Worm (Caenorhabditis elegans) whole organism, L4 larva: ENCODE data around the gene F59B2.12.

Experiments used
- D1046.2 ChIP-seq: fragments of 200-800 bp; sonication (Bioruptor generic); IDR thresholded peaks from 2 replicates; pipeline ENCODE4 v1.3.6; 2022; ENCODE audit warnings: missing genetic modification characterization, missing compliant biosample characterization
- F10B5.3 ChIP-seq: sonication (generic microtip); optimal IDR thresholded peaks from 2 replicates; lab custom pipeline; 2016; ENCODE audit warnings: mild to moderate bottlenecking, missing genetic modification characterization, missing compliant biosample characterization
- F44E2.7 ChIP-seq: fragments of 200-800 bp; sonication (Bioruptor generic); IDR thresholded peaks from 2 replicates; pipeline ENCODE4 v2.1.2; 2022; ENCODE audit warnings: missing genetic modification characterization, missing compliant biosample characterization
- T20F7.1 ChIP-seq: fragments of 200-800 bp; sonication (Bioruptor generic); optimal IDR thresholded peaks from 2 replicates; lab custom pipeline; 2018; ENCODE audit warnings: mild to moderate bottlenecking, missing genetic modification characterization, missing compliant biosample characterization
- Y105C5A.15 ChIP-seq: fragments of 200-800 bp; sonication (Bioruptor generic); IDR thresholded peaks from 2 replicates; pipeline ENCODE4 v1.3.6; 2022; ENCODE audit warnings: missing genetic modification characterization, missing compliant biosample characterization
- Y48G9A.11 ChIP-seq: fragments of 200-800 bp; sonication (Bioruptor generic); IDR thresholded peaks from 2 replicates; pipeline ENCODE4 v1.3.6; 2022; ENCODE audit warnings: missing genetic modification reagents, missing genetic modification characterization, missing compliant biosample characterization
- Y75B8A.6 ChIP-seq: fragments of 200-800 bp; sonication (Bioruptor generic); IDR thresholded peaks from 2 replicates; pipeline ENCODE4 v1.3.6; 2022; ENCODE audit warnings: missing genetic modification reagents, missing genetic modification characterization, missing compliant biosample characterization
- aha-1 ChIP-seq: fragments of 150-350 bp; peaks from one replicate; lab custom pipeline; 2014; ENCODE audit warnings: missing biosample characterization, missing genetic modification characterization
- ama-1 ChIP-seq: fragments of 150-350 bp; optimal IDR thresholded peaks from 2 replicates; lab custom pipeline; 2014; ENCODE audit warnings: inconsistent platforms, mixed read lengths
- arid-1 ChIP-seq: fragments of 200-800 bp; sonication (Bioruptor generic); conservative IDR thresholded peaks from 2 replicates; pipeline ENCODE4 v1.3.6; 2022; ENCODE audit warnings: missing genetic modification reagents, missing genetic modification characterization, missing compliant biosample characterization
- attf-4 ChIP-seq: sonication (generic microtip); optimal IDR thresholded peaks from 3 replicates; lab custom pipeline; 2017; ENCODE audit warnings: missing biosample characterization, missing genetic modification characterization
- ceh-28 ChIP-seq: fragments of 150-350 bp; optimal IDR thresholded peaks from 2 replicates; lab custom pipeline; 2014; ENCODE audit warnings: missing biosample characterization, missing genetic modification reagents, missing genetic modification characterization
- ceh-62 ChIP-seq: sonication (generic microtip); optimal IDR thresholded peaks from 2 replicates; lab custom pipeline; 2017; ENCODE audit warnings: missing biosample characterization, missing genetic modification characterization
- cey-2 ChIP-seq: sonication (generic microtip); optimal IDR thresholded peaks from 3 replicates; lab custom pipeline; 2017; ENCODE audit warnings: missing genetic modification characterization, mild to moderate bottlenecking, missing compliant biosample characterization, antibody characterized with exemption, borderline replicate concordance; ENCODE audit not compliant: insufficient read depth
- ctbp-1 ChIP-seq: fragments of 200-800 bp; sonication (Bioruptor generic); IDR thresholded peaks from 2 replicates; pipeline ENCODE4 v1.3.6; 2022; ENCODE audit warnings: missing genetic modification reagents, missing genetic modification characterization, missing compliant biosample characterization
- daf-16 ChIP-seq, 3 experiments: sonication (generic microtip); optimal IDR thresholded peaks; 2 replicates each; lab custom pipeline; 2016 to 2017; ENCODE audit warnings: missing genetic modification characterization in 3 of 3, missing genetic modification reagents in 3 of 3, mild to moderate bottlenecking in 2 of 3, missing compliant biosample characterization in 2 of 3, missing biosample characterization in 1 of 3, moderate library complexity in 1 of 3
- dmd-6 ChIP-seq: fragments of 200-800 bp; sonication (Bioruptor generic); IDR thresholded peaks from 2 replicates; pipeline ENCODE4 v1.3.6; 2022; ENCODE audit warnings: missing genetic modification reagents, missing genetic modification characterization, missing compliant biosample characterization
- dmd-8 ChIP-seq: fragments of 200-800 bp; sonication (Bioruptor generic); IDR thresholded peaks from 2 replicates; pipeline ENCODE4 v1.3.6; 2022; ENCODE audit warnings: missing genetic modification characterization, missing compliant biosample characterization
- dmd-9 ChIP-seq: fragments of 200-800 bp; sonication (Bioruptor generic); IDR thresholded peaks from 2 replicates; pipeline ENCODE4 v1.3.6; 2022; ENCODE audit warnings: missing genetic modification reagents, missing genetic modification characterization, missing compliant biosample characterization
- duxl-1 ChIP-seq: sonication (generic microtip); optimal IDR thresholded peaks from 2 replicates; lab custom pipeline; 2016; ENCODE audit warnings: mild to moderate bottlenecking, missing genetic modification characterization, moderate library complexity, missing compliant biosample characterization; ENCODE audit not compliant: poor library complexity
- dve-1 ChIP-seq: sonication (generic microtip); optimal IDR thresholded peaks from 2 replicates; lab custom pipeline; 2017; ENCODE audit warnings: antibody characterized with exemption, mild to moderate bottlenecking, missing genetic modification characterization, missing compliant biosample characterization; ENCODE audit not compliant: insufficient read depth
- fkh-10 ChIP-seq: fragments of 150-350 bp; optimal IDR thresholded peaks from 2 replicates; lab custom pipeline; 2014; ENCODE audit warnings: missing biosample characterization, missing genetic modification reagents, missing genetic modification characterization
- hlh-11 ChIP-seq: fragments of 200-800 bp; sonication (Bioruptor generic); optimal IDR thresholded peaks from 2 replicates; lab custom pipeline; 2018; ENCODE audit warnings: mild to moderate bottlenecking, missing genetic modification characterization, missing compliant biosample characterization
- hlh-30 ChIP-seq: sonication (generic microtip); optimal IDR thresholded peaks from 2 replicates; lab custom pipeline; 2017; ENCODE audit warnings: antibody characterized with exemption, mild to moderate bottlenecking, missing genetic modification characterization, missing compliant biosample characterization; ENCODE audit not compliant: insufficient read depth
- lin-29 ChIP-seq: fragments of 200-800 bp; sonication (Bioruptor generic); IDR thresholded peaks from 2 replicates; pipeline ENCODE4 v1.3.6; 2022; ENCODE audit warnings: missing genetic modification reagents, missing genetic modification characterization, missing compliant biosample characterization
- lin-39 ChIP-seq: fragments of 150-350 bp; optimal IDR thresholded peaks from 2 replicates; lab custom pipeline; 2014; ENCODE audit warnings: missing biosample characterization, missing genetic modification reagents, missing genetic modification characterization
- lir-3 ChIP-seq: sonication (generic microtip); optimal IDR thresholded peaks from 2 replicates; lab custom pipeline; 2016; ENCODE audit warnings: mild to moderate bottlenecking, missing genetic modification characterization, missing compliant biosample characterization
- lsy-2 ChIP-seq, 2 experiments: fragments of 150-350 bp in 1 of 2; sonication (generic microtip) in 1 of 2; optimal IDR thresholded peaks; 2 replicates each; lab custom pipeline; 2014 to 2017; ENCODE audit warnings: missing biosample characterization in 2 of 2, missing genetic modification characterization in 2 of 2
- madf-5 ChIP-seq, 2 experiments: fragments of 200-800 bp; sonication (Bioruptor generic); IDR thresholded peaks; 2 replicates each; pipeline ENCODE4 v1.3.6; 2022; ENCODE audit warnings: missing compliant biosample characterization in 2 of 2, missing genetic modification characterization in 2 of 2
- mdt-29 ChIP-seq: fragments of 200-800 bp; sonication (Bioruptor generic); IDR thresholded peaks from 2 replicates; pipeline ENCODE4 v1.3.6; 2022; ENCODE audit warnings: missing genetic modification reagents, missing genetic modification characterization, missing compliant biosample characterization
- mes-2 ChIP-seq: sonication (generic microtip); optimal IDR thresholded peaks from 2 replicates; lab custom pipeline; 2016; ENCODE audit warnings: missing genotype, mild to moderate bottlenecking, missing genetic modification characterization, missing compliant biosample characterization; ENCODE audit not compliant: poor library complexity, severe bottlenecking
- nhr-102 ChIP-seq: sonication (generic microtip); optimal IDR thresholded peaks from 2 replicates; lab custom pipeline; 2016; ENCODE audit warnings: mild to moderate bottlenecking, missing genetic modification characterization, moderate library complexity, missing compliant biosample characterization
- nhr-11 ChIP-seq: fragments of 150-350 bp; optimal IDR thresholded peaks from 2 replicates; lab custom pipeline; 2014; ENCODE audit warnings: missing biosample characterization, missing genetic modification characterization
- nhr-25 ChIP-seq: sonication (generic microtip); optimal IDR thresholded peaks from 2 replicates; lab custom pipeline; 2017; ENCODE audit warnings: missing genetic modification characterization, mild to moderate bottlenecking, missing compliant biosample characterization, antibody characterized with exemption, moderate library complexity, borderline replicate concordance; ENCODE audit not compliant: insufficient read depth
- nhr-28 ChIP-seq: fragments of 150-350 bp; optimal IDR thresholded peaks from 2 replicates; lab custom pipeline; 2014; ENCODE audit warnings: missing biosample characterization, missing genetic modification characterization
- nhr-42 ChIP-seq: fragments of 200-800 bp; sonication (Bioruptor generic); IDR thresholded peaks from 2 replicates; pipeline ENCODE4 v1.3.6; 2022; ENCODE audit warnings: missing genetic modification characterization, missing compliant biosample characterization
- nhr-76 ChIP-seq: fragments of 150-350 bp; optimal IDR thresholded peaks from 2 replicates; lab custom pipeline; 2014; ENCODE audit warnings: missing biosample characterization, missing genetic modification characterization
- pha-4 ChIP-seq, 2 experiments: fragments of 150-350 bp in 1 of 2; fragments of 200-800 bp in 1 of 2; sonication (Bioruptor generic) in 1 of 2; IDR thresholded peaks in 1 of 2; optimal IDR thresholded peaks in 1 of 2; 2 replicates each; pipeline versions ENCODE4 v1.3.6 to Lab custom; 2014 to 2022; ENCODE audit warnings: missing genetic modification characterization in 2 of 2, missing genetic modification reagents in 2 of 2, missing biosample characterization in 1 of 2, missing compliant biosample characterization in 1 of 2
- php-3 ChIP-seq: fragments of 200-800 bp; sonication (Bioruptor generic); IDR thresholded peaks from 2 replicates; pipeline ENCODE4 v1.3.6; 2022; ENCODE audit warnings: missing genetic modification reagents, missing genetic modification characterization, missing compliant biosample characterization
- pqm-1 ChIP-seq: sonication (generic microtip); optimal IDR thresholded peaks from 2 replicates; lab custom pipeline; 2017; ENCODE audit warnings: missing biosample characterization, missing genetic modification characterization
- sdz-12 ChIP-seq: fragments of 200-800 bp; sonication (Bioruptor generic); optimal IDR thresholded peaks from 2 replicates; lab custom pipeline; 2018; ENCODE audit warnings: mild to moderate bottlenecking, missing genetic modification characterization, missing compliant biosample characterization
- set-16 ChIP-seq: fragments of 200-800 bp; sonication (Bioruptor generic); IDR thresholded peaks from 2 replicates; pipeline ENCODE4 v1.3.6; 2022; ENCODE audit warnings: missing genetic modification reagents, missing genetic modification characterization, missing compliant biosample characterization
- snpc-4 ChIP-seq: fragments of 150-350 bp; optimal IDR thresholded peaks from 2 replicates; lab custom pipeline; 2014; ENCODE audit warnings: missing biosample characterization, missing genetic modification characterization
- spr-3 ChIP-seq: fragments of 200-800 bp; sonication (Bioruptor generic); optimal IDR thresholded peaks from 2 replicates; lab custom pipeline; 2018; ENCODE audit warnings: mild to moderate bottlenecking, missing genetic modification characterization, missing compliant biosample characterization
- tag-97 ChIP-seq: fragments of 200-800 bp; sonication (Bioruptor generic); IDR thresholded peaks from 2 replicates; pipeline ENCODE4 v1.3.6; 2022; ENCODE audit warnings: missing genetic modification characterization, missing compliant biosample characterization
- unc-130 ChIP-seq: sonication (generic microtip); optimal IDR thresholded peaks from 2 replicates; lab custom pipeline; 2016; ENCODE audit warnings: missing genetic modification reagents, missing genetic modification characterization, missing compliant biosample characterization
- unc-39 ChIP-seq: sonication (generic microtip); optimal IDR thresholded peaks from 2 replicates; lab custom pipeline; 2017; ENCODE audit warnings: missing biosample characterization, missing genetic modification characterization
- zfp-2 ChIP-seq: sonication (generic microtip); optimal IDR thresholded peaks from 2 replicates; lab custom pipeline; 2016; ENCODE audit warnings: mild to moderate bottlenecking, missing genetic modification characterization, missing compliant biosample characterization
- zfp-3 ChIP-seq: fragments of 200-800 bp; sonication (Bioruptor generic); conservative IDR thresholded peaks from 2 replicates; pipeline ENCODE4 v1.3.6; 2022; ENCODE audit warnings: missing genetic modification reagents, missing genetic modification characterization, missing compliant biosample characterization
- ztf-11 ChIP-seq: fragments of 150-350 bp; optimal IDR thresholded peaks from 2 replicates; lab custom pipeline; 2014; ENCODE audit warnings: missing biosample characterization, missing genetic modification characterization

F59B2.12 gene

ce11 chrIII:8983811-8984210 is 33.6 kb upstream of the F59B2.12 start (continued):
- TF ChIP-seq nhr-11 (tag; lab: Kevin White, UChicago) (no peak), lsy-2 (tag; optimal IDR thresholded peaks at IDR 0.05; lab: Kevin White, UChicago) (no peak), madf-5 (GFP tag; IDR thresholded peaks at IDR 0.05; lab: Robert Waterston, UW) (no peak), nhr-76 (tag; lab: Kevin White, UChicago) (no peak), mdt-29 (no peak), hlh-30 (tag; lab: Kevin White, UChicago) (peak; percentile 92), unc-130 (no peak), arid-1 (GFP tag; lab: Robert Waterston, UW) (no peak), aha-1 (tag; lab: Kevin White, UChicago) (no peak), spr-3 (GFP tag; lab: Kevin White, UChicago) (no peak), Y75B8A.6 (GFP tag; lab: Robert Waterston, UW) (0 out of 2 replicates have a peak, but pooled peaks have one; percentile 52), lir-3 (tag; lab: Kevin White, UChicago) (no peak), F44E2.7 (GFP tag; lab: Robert Waterston, UW) (no peak), D1046.2 (GFP tag; lab: Robert Waterston, UW) (no peak), mes-2 (tag; lab: Kevin White, UChicago) (no peak), hlh-11 (tag; lab: Kevin White, UChicago) (peak; percentile 74), Y48G9A.11 (GFP tag; lab: Robert Waterston, UW) (no peak), dve-1 (tag; lab: Kevin White, UChicago) (peak; percentile 62), fkh-10 (GFP tag; lab: Kevin White, UChicago) (no peak), cey-2 (tag; lab: Kevin White, UChicago) (no peak), duxl-1 (tag; lab: Kevin White, UChicago) (peak; percentile 48), nhr-102 (no peak), nhr-25 (tag; lab: Kevin White, UChicago) (no peak), unc-39 (no peak), php-3 (no peak), snpc-4 (tag; lab: Kevin White, UChicago) (no peak), nhr-28 (tag; lab: Kevin White, UChicago) (peak; percentile 80), nhr-42 (GFP tag; lab: Robert Waterston, UW) (no peak), lin-39 (tag; lab: Kevin White, UChicago) (no peak), Y105C5A.15 (GFP tag; lab: Robert Waterston, UW) (no peak), attf-4 (tag; lab: Kevin White, UChicago) (no peak), dmd-9 (GFP tag; lab: Robert Waterston, UW) (no peak), zfp-3 (GFP tag; lab: Robert Waterston, UW) (no peak), zfp-2 (tag; lab: Kevin White, UChicago) (no peak), sdz-12 (GFP tag; lab: Kevin White, UChicago) (no peak), daf-16 (GFP tag; optimal IDR thresholded peaks at IDR 0.05; lab: Kevin White, UChicago) (no peak), daf-16 (tag; optimal IDR thresholded peaks at IDR 0.05; lab: Kevin White, UChicago) (no peak), F10B5.3 (tag; lab: Kevin White, UChicago) (no peak), dmd-6 (peak; percentile 36), ama-1 (lab: Kevin White, UChicago) (peak; percentile 24), pha-4 (GFP tag; IDR thresholded peaks at IDR 0.05; lab: Robert Waterston, UW) (no peak), pha-4 (tag; optimal IDR thresholded peaks at IDR 0.05; lab: Kevin White, UChicago) (no peak), ctbp-1 (GFP tag; lab: Robert Waterston, UW) (no peak), ceh-28 (tag; lab: Kevin White, UChicago) (no peak), lin-29 (GFP tag; lab: Robert Waterston, UW) (no peak), set-16 (GFP tag; lab: Robert Waterston, UW) (no peak), pqm-1 (tag; lab: Kevin White, UChicago) (no peak), ceh-62 (tag; lab: Kevin White, UChicago) (no peak), ztf-11 (no peak), dmd-8 (0 out of 2 replicates have a peak, but pooled peaks have one; percentile 25), T20F7.1 (no peak), tag-97 (no peak)
